Worm (Caenorhabditis elegans) whole organism, young adult: ENCODE measurements around the gene rga-9.

Experiments
- B0035.1 ChIP-seq: sonication (generic microtip); optimal IDR thresholded peaks from 2 replicates; lab custom pipeline; 2016; ENCODE audit warnings: missing genetic modification characterization, mild to moderate bottlenecking, missing compliant biosample characterization, missing genotype, missing genetic modification reagents
- C17E4.6 ChIP-seq: fragments of 200-800 bp; sonication (Bioruptor generic); IDR thresholded peaks from 2 replicates; pipeline ENCODE4 v1.3.6; 2022; ENCODE audit warnings: missing genetic modification reagents, missing genetic modification characterization, missing compliant biosample characterization
- F33H1.4 ChIP-seq: fragments of 200-800 bp; sonication (Bioruptor generic); IDR thresholded peaks from 2 replicates; pipeline ENCODE4 v1.3.6; 2022; ENCODE audit warnings: missing genetic modification reagents, missing genetic modification characterization, missing compliant biosample characterization
- aptf-3 ChIP-seq: fragments of 200-800 bp; sonication (Bioruptor generic); IDR thresholded peaks from 2 replicates; pipeline ENCODE4 v1.3.6; 2022; ENCODE audit warnings: missing genetic modification characterization, missing compliant biosample characterization
- ccch-3 ChIP-seq: fragments of 200-800 bp; sonication (Bioruptor generic); optimal IDR thresholded peaks from 2 replicates; lab custom pipeline; 2018; ENCODE audit warnings: mild to moderate bottlenecking, missing genetic modification characterization, missing compliant biosample characterization
- ets-4 ChIP-seq: fragments of 200-800 bp; sonication (Bioruptor generic); optimal IDR thresholded peaks from 2 replicates; lab custom pipeline; 2018; ENCODE audit warnings: mild to moderate bottlenecking, missing genetic modification characterization, missing compliant biosample characterization
- lin-35 ChIP-seq, 3 experiments: fragments of 150-350 bp in 2 of 3; sonication (generic microtip) in 1 of 3; optimal IDR thresholded peaks; 2 replicates each; lab custom pipeline; 2014 to 2018; ENCODE audit warnings: missing biosample characterization in 3 of 3, missing genetic modification characterization in 3 of 3, missing genetic modification reagents in 3 of 3
- madf-10 ChIP-seq: sonication (generic microtip); optimal IDR thresholded peaks from 2 replicates; lab custom pipeline; 2016; ENCODE audit warnings: mild to moderate bottlenecking, missing genetic modification characterization, missing compliant biosample characterization
- mel-28 ChIP-seq: sonication (generic microtip); optimal IDR thresholded peaks from 2 replicates; lab custom pipeline; 2016; ENCODE audit warnings: borderline replicate concordance, mild to moderate bottlenecking, missing genetic modification characterization, missing compliant biosample characterization
- mxl-1 ChIP-seq: sonication (generic microtip); optimal IDR thresholded peaks from 2 replicates; lab custom pipeline; 2016; ENCODE audit warnings: missing genetic modification characterization, missing compliant biosample characterization
- pha-4 ChIP-seq: fragments of 150-350 bp; sonication (generic microtip); optimal IDR thresholded peaks from 2 replicates; lab custom pipeline; 2014; ENCODE audit warnings: missing biosample characterization, missing genetic modification reagents, missing genetic modification characterization
- snpc-1.3 ChIP-seq: sonication (generic microtip); optimal IDR thresholded peaks from 2 replicates; lab custom pipeline; 2017; ENCODE audit warnings: missing genetic modification characterization, mild to moderate bottlenecking, missing compliant biosample characterization, antibody characterized with exemption, moderate library complexity, missing genotype, missing genetic modification reagents; ENCODE audit not compliant: insufficient read depth
- zim-3 ChIP-seq: sonication (generic microtip); optimal IDR thresholded peaks from 2 replicates; lab custom pipeline; 2017; ENCODE audit warnings: mild to moderate bottlenecking, missing genetic modification characterization, moderate library complexity, missing compliant biosample characterization

DNA sequence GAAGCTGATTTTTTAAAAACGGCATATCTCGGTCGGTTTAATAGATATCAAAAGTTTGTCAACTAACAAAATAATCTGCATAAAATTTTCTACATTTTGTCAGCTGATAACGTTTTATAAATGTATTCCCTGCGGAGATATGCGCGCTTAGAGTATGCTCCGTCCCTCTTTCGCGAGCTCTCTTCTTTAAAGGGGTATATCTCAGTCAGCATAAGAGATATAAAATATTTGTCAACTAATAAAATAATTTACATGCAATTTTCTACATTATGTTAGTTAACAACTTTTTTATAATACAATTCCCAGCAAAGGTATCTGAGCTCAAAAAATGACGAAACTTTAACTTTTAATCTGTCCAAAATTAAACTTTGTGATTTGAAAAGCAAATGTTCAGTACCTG lies 2.5 kb upstream of the rga-9 start:
- TF ChIP-seq snpc-1.3 (no peak), F33H1.4 (GFP tag; lab: Robert Waterston, UW) (no peak), C17E4.6 (GFP tag; lab: Robert Waterston, UW) (no peak), zim-3 (no peak), lin-35 (GFP tag; optimal IDR thresholded peaks at IDR 0.05; lab: Kevin White, UChicago) (no peak), aptf-3 (GFP tag; lab: Robert Waterston, UW) (no peak), pha-4 (tag; lab: Kevin White, UChicago) (no peak), ccch-3 (no peak), mxl-1 (no peak), madf-10 (no peak), B0035.1 (tag; lab: Kevin White, UChicago) (no peak), mel-28 (tag; lab: Kevin White, UChicago) (no peak), ets-4 (GFP tag; lab: Kevin White, UChicago) (no peak)
